Worm (Caenorhabditis elegans) whole organism, L2 larva: ENCODE data around the gene F54D8.10.

Experiments used
- alr-1 ChIP-seq: fragments of 150-350 bp; optimal IDR thresholded peaks from 2 replicates; lab custom pipeline; 2014; ENCODE audit warnings: missing biosample characterization, missing genetic modification characterization
- ama-1 ChIP-seq: fragments of 150-350 bp; optimal IDR thresholded peaks from 2 replicates; lab custom pipeline; 2018; ENCODE audit warnings: inconsistent platforms
- blmp-1 ChIP-seq: sonication (generic microtip); optimal IDR thresholded peaks from 2 replicates; lab custom pipeline; 2017; ENCODE audit warnings: missing genetic modification characterization, mild to moderate bottlenecking, missing compliant biosample characterization, antibody characterized with exemption, moderate library complexity; ENCODE audit not compliant: insufficient read depth
- mbf-1 ChIP-seq: sonication (generic microtip); optimal IDR thresholded peaks from 2 replicates; lab custom pipeline; 2017; ENCODE audit warnings: missing biosample characterization, missing genetic modification characterization
- mdl-1 ChIP-seq, 2 experiments: fragments of 150-350 bp in 1 of 2; sonication (generic microtip) in 1 of 2; optimal IDR thresholded peaks; 2 replicates each; lab custom pipeline; 2017; ENCODE audit warnings: missing biosample characterization in 2 of 2, missing genetic modification characterization in 2 of 2
- peb-1 ChIP-seq: fragments of 150-350 bp; optimal IDR thresholded peaks from 2 replicates; lab custom pipeline; 2014; ENCODE audit warnings: missing biosample characterization, missing genetic modification characterization
- snpc-4 ChIP-seq: fragments of 150-350 bp; optimal IDR thresholded peaks from 2 replicates; lab custom pipeline; 2014; ENCODE audit warnings: missing biosample characterization, missing genetic modification characterization
- unc-39 ChIP-seq: fragments of 150-350 bp; optimal IDR thresholded peaks from 2 replicates; lab custom pipeline; 2014; ENCODE audit warnings: missing biosample characterization, missing genetic modification characterization
- ztf-11 ChIP-seq: sonication (generic microtip); optimal IDR thresholded peaks from 2 replicates; lab custom pipeline; 2017; ENCODE audit warnings: missing biosample characterization, missing genetic modification characterization

DNA sequence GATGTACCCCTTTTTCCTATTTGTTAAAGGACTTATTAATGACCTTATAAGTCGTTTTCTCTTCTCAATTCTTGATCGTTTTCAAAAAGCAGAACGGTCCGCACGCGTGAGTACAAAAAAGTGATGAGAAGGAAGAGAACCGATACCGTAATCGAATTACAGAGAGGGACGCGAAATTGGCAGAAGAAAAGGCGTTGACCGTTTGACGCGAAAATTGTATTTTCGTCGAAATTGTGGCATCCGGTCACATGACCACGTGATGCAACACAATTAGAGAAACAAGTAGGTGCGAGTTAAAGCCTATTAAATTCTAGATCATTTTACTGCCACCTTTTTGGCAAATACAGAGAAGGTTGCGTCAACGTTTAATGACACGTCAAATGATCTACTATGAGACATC is 49.6 kb downstream of the F54D8.10 start:
- no peak for TF ChIP-seq mbf-1
- no peak for TF ChIP-seq ama-1 (lab: Kevin White, UChicago)
- TF ChIP-seq snpc-4 (tag; lab: Kevin White, UChicago), result no peak
- TF ChIP-seq peb-1, result no peak
- no peak for TF ChIP-seq unc-39 (tag; lab: Kevin White, UChicago)
- TF ChIP-seq alr-1 (tag; lab: Kevin White, UChicago), result no peak
- no peak for TF ChIP-seq blmp-1 (tag; lab: Kevin White, UChicago)
- TF ChIP-seq mdl-1 (tag; optimal IDR thresholded peaks at IDR 0.05; lab: Kevin White, UChicago), result no peak
- TF ChIP-seq ztf-11 (tag; lab: Kevin White, UChicago), result no peak
